Worm (Caenorhabditis elegans) whole organism, L4/young adult: ENCODE measurements around the gene sri-32.
"Not testable (repeated sequence)": the region's sequence is repeated elsewhere in the genome, so short reads cannot be mapped to it uniquely, and the experiment has no call there.

ENCODE experiments used
- W03F9.2 ChIP-seq: fragments of 150-350 bp; optimal IDR thresholded peaks from 2 replicates; lab custom pipeline; 2014; ENCODE audit warnings: missing biosample characterization, missing genetic modification characterization
- dao-5 ChIP-seq: sonication (generic microtip); optimal IDR thresholded peaks from 2 replicates; lab custom pipeline; 2016; ENCODE audit warnings: missing genotype, missing genetic modification characterization, moderate library complexity, missing compliant biosample characterization
- him-1 ChIP-seq: sonication (generic microtip); optimal IDR thresholded peaks from 2 replicates; lab custom pipeline; 2016; ENCODE audit warnings: missing genotype, missing genetic modification reagents, missing genetic modification characterization, missing compliant biosample characterization

DNA sequence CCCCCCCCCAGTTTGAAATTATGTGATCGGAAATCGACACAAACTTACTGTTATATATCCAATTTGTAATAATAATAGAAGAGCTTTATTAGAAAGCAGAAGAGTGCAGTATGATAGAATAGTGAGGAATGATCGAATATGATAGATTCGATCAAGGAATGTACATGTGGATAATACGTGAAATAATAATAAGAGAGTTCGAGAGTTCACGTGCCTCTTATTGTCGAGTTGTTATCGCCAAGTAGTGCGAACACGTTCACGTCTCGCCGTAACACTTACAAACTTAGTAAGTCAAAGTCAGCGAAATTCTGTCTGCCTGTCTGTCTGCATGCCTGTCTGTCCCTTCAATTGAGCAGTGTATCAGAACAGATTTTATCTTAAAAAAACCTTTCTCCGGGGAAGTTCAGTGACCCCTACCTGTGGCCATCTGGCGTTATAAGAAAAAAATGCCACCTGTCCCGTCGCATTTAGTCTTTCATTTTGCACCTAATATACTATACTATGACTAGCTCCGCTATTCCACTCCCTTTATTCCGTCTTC, 29.1 kb upstream of the sri-32 start, which contains the start of the genes Y27F2A.6 and Y27F2A.8:
- not testable (repeated sequence) for TF ChIP-seq W03F9.2 (tag; lab: Kevin White, UChicago); him-1; dao-5 (tag; lab: Kevin White, UChicago)
